Worm (Caenorhabditis elegans) whole organism, L1 larva: ENCODE results near the gene ZK353.9.

Source experiments
- blmp-1 ChIP-seq: fragments of 150-350 bp; optimal IDR thresholded peaks from 2 replicates; lab custom pipeline; 2014; ENCODE audit warnings: missing biosample characterization, missing genetic modification characterization
- dpl-1 ChIP-seq, 3 experiments: fragments of 150-350 bp in 2 of 3; sonication (generic microtip) in 1 of 3; optimal IDR thresholded peaks; 2 replicates each; lab custom pipeline; 2014 to 2017; ENCODE audit warnings: missing biosample characterization in 3 of 3, missing genetic modification characterization in 3 of 3, missing genetic modification reagents in 3 of 3
- egl-27 ChIP-seq, 2 experiments: fragments of 150-350 bp in 1 of 2; sonication (generic microtip); optimal IDR thresholded peaks; 3 replicates each; lab custom pipeline; 2017 to 2018; ENCODE audit warnings: missing biosample characterization in 2 of 2, missing genetic modification characterization in 2 of 2, missing genetic modification reagents in 2 of 2
- hlh-4 ChIP-seq: sonication (generic microtip); optimal IDR thresholded peaks from 2 replicates; lab custom pipeline; 2016; ENCODE audit warnings: mild to moderate bottlenecking, missing genetic modification characterization, missing compliant biosample characterization
- isw-1 ChIP-seq: fragments of 200-800 bp; sonication (Bioruptor generic); IDR thresholded peaks from 2 replicates; pipeline ENCODE4 v1.3.6; 2022; ENCODE audit warnings: missing genetic modification characterization, missing compliant biosample characterization
- lin-35 ChIP-seq, 2 experiments: fragments of 150-350 bp; optimal IDR thresholded peaks; 2 replicates each; lab custom pipeline; 2014; ENCODE audit warnings: missing biosample characterization in 2 of 2, missing genetic modification characterization in 2 of 2, missing genetic modification reagents in 2 of 2
- pqm-1 ChIP-seq: sonication (generic microtip); optimal IDR thresholded peaks from 3 replicates; lab custom pipeline; 2017; ENCODE audit warnings: missing biosample characterization, missing genetic modification characterization

DNA sequence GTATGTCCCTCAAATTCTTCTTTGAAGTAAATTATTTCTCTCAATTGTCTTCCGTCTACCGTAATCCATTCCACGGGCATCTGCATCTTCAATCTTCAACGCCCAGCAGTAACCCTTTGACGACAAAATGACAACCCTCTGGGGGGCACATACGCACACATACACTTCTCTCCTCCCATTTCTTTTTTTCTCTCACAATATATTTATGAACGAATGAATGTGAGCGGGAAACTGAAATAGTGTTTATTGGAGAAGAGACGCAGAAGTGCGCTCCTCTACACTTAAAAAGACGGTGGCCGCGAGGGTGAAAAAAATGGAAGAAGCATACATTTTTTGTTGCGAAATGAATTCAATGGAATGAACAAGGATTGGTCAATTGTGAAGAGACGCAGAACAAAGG, 2.7 kb downstream of the ZK353.9 start:
- TF ChIP-seq lin-35 (GFP tag; optimal IDR thresholded peaks at IDR 0.05; lab: Kevin White, UChicago) (peak; percentile 67 to 77), pqm-1 (tag; lab: Kevin White, UChicago) (no peak), blmp-1 (tag; lab: Kevin White, UChicago) (peak; percentile 85), isw-1 (peak; percentile 43), hlh-4 (no peak), egl-27 (tag; optimal IDR thresholded peaks at IDR 0.05; lab: Kevin White, UChicago) (no peak), dpl-1 (GFP tag; optimal IDR thresholded peaks at IDR 0.05; lab: Kevin White, UChicago) (peak; percentile 57 to 79 (median 58))
